Worm (Caenorhabditis elegans) whole organism, L1 larva: ENCODE data around the gene str-177.

ENCODE experiments used
- C04F5.9 ChIP-seq: sonication (generic microtip); optimal IDR thresholded peaks from 2 replicates; lab custom pipeline; 2016; ENCODE audit warnings: missing genetic modification characterization, missing compliant biosample characterization
- C34B4.2 ChIP-seq: sonication (generic microtip); optimal IDR thresholded peaks from 2 replicates; lab custom pipeline; 2017; ENCODE audit warnings: mild to moderate bottlenecking, missing genetic modification characterization, missing compliant biosample characterization
- aly-2 ChIP-seq: fragments of 150-350 bp; optimal IDR thresholded peaks from 2 replicates; lab custom pipeline; 2014; ENCODE audit warnings: missing biosample characterization, missing genetic modification characterization
- ceh-63 ChIP-seq: fragments of 200-800 bp; sonication (Bioruptor generic); optimal IDR thresholded peaks from 2 replicates; lab custom pipeline; 2018; ENCODE audit warnings: mild to moderate bottlenecking, missing genetic modification characterization, missing compliant biosample characterization
- ceh-82 ChIP-seq, 3 experiments: fragments of 150-350 bp in 1 of 3; sonication (generic microtip) in 2 of 3; optimal IDR thresholded peaks; 2 replicates each; lab custom pipeline; 2014 to 2017; ENCODE audit warnings: missing biosample characterization in 3 of 3, missing genetic modification characterization in 3 of 3
- ceh-90 ChIP-seq: sonication (generic microtip); optimal IDR thresholded peaks from 2 replicates; lab custom pipeline; 2016; ENCODE audit warnings: missing genetic modification characterization, missing compliant biosample characterization
- dpl-1 ChIP-seq, 3 experiments: fragments of 150-350 bp in 2 of 3; sonication (generic microtip) in 1 of 3; optimal IDR thresholded peaks; 2 replicates each; lab custom pipeline; 2014 to 2017; ENCODE audit warnings: missing biosample characterization in 3 of 3, missing genetic modification characterization in 3 of 3, missing genetic modification reagents in 3 of 3
- efl-1 ChIP-seq, 4 experiments: fragments of 150-350 bp; optimal IDR thresholded peaks in 3 of 4; peaks in 1 of 4; 1 replicate in 1 of 4; 2 replicates in 3 of 4; lab custom pipeline; 2014; ENCODE audit warnings: missing biosample characterization in 2 of 4, missing genetic modification characterization in 2 of 4, missing genetic modification reagents in 2 of 4
- efl-3 ChIP-seq: fragments of 200-800 bp; sonication (Bioruptor generic); optimal IDR thresholded peaks from 2 replicates; lab custom pipeline; 2018; ENCODE audit warnings: mild to moderate bottlenecking, missing genetic modification characterization, missing compliant biosample characterization
- egl-27 ChIP-seq, 2 experiments: fragments of 150-350 bp in 1 of 2; sonication (generic microtip); optimal IDR thresholded peaks; 3 replicates each; lab custom pipeline; 2017 to 2018; ENCODE audit warnings: missing biosample characterization in 2 of 2, missing genetic modification characterization in 2 of 2, missing genetic modification reagents in 2 of 2
- elt-2 ChIP-seq: sonication (generic microtip); optimal IDR thresholded peaks from 2 replicates; lab custom pipeline; 2016; ENCODE audit warnings: missing genetic modification characterization, mild to moderate bottlenecking, inconsistent platforms, missing compliant biosample characterization, missing genetic modification reagents
- fkh-10 ChIP-seq: sonication (generic microtip); optimal IDR thresholded peaks from 2 replicates; lab custom pipeline; 2017; ENCODE audit warnings: missing biosample characterization, missing genetic modification reagents, missing genetic modification characterization
- fkh-8 ChIP-seq: sonication (generic microtip); optimal IDR thresholded peaks from 2 replicates; lab custom pipeline; 2016; ENCODE audit warnings: mild to moderate bottlenecking, missing genetic modification characterization, missing compliant biosample characterization
- fos-1 ChIP-seq: fragments of 150-350 bp; optimal IDR thresholded peaks from 2 replicates; lab custom pipeline; 2014; ENCODE audit warnings: missing biosample characterization, missing genetic modification characterization
- grh-1 ChIP-seq: fragments of 200-800 bp; sonication (Bioruptor generic); IDR thresholded peaks from 2 replicates; pipeline ENCODE4 v1.3.6; 2022; ENCODE audit warnings: missing genetic modification reagents, missing genetic modification characterization, missing compliant biosample characterization
- hlh-4 ChIP-seq: sonication (generic microtip); optimal IDR thresholded peaks from 2 replicates; lab custom pipeline; 2016; ENCODE audit warnings: mild to moderate bottlenecking, missing genetic modification characterization, missing compliant biosample characterization
- irx-1 ChIP-seq: sonication (generic microtip); optimal IDR thresholded peaks from 2 replicates; lab custom pipeline; 2016; ENCODE audit warnings: missing genetic modification characterization, missing compliant biosample characterization
- lin-13 ChIP-seq: fragments of 150-350 bp; optimal IDR thresholded peaks from 2 replicates; lab custom pipeline; 2014; ENCODE audit warnings: missing biosample characterization, missing genetic modification reagents, missing genetic modification characterization
- lin-14 ChIP-seq: fragments of 200-800 bp; sonication (Bioruptor generic); optimal IDR thresholded peaks from 2 replicates; lab custom pipeline; 2018; ENCODE audit warnings: mild to moderate bottlenecking, missing genetic modification characterization, moderate library complexity, missing compliant biosample characterization
- lin-15B ChIP-seq: fragments of 150-350 bp; sonication (generic microtip); optimal IDR thresholded peaks from 3 replicates; lab custom pipeline; 2014; ENCODE audit warnings: missing biosample characterization, missing genetic modification characterization
- lin-35 ChIP-seq, 2 experiments: fragments of 150-350 bp; optimal IDR thresholded peaks; 2 replicates each; lab custom pipeline; 2014; ENCODE audit warnings: missing biosample characterization in 2 of 2, missing genetic modification characterization in 2 of 2, missing genetic modification reagents in 2 of 2
- lin-39 ChIP-seq: fragments of 150-350 bp; optimal IDR thresholded peaks from 2 replicates; lab custom pipeline; 2014; ENCODE audit warnings: missing biosample characterization, missing genetic modification reagents, missing genetic modification characterization
- lsy-2 ChIP-seq, 2 experiments: fragments of 150-350 bp; optimal IDR thresholded peaks; 2 replicates each; lab custom pipeline; 2014; ENCODE audit warnings: missing biosample characterization in 2 of 2, missing genetic modification characterization in 2 of 2
- mab-9 ChIP-seq: fragments of 200-800 bp; sonication (Bioruptor generic); IDR thresholded peaks from 2 replicates; pipeline ENCODE4 v1.3.6; 2022; ENCODE audit warnings: missing genetic modification reagents, missing genetic modification characterization, missing compliant biosample characterization
- mdl-1 ChIP-seq, 2 experiments: fragments of 150-350 bp; optimal IDR thresholded peaks; 2 replicates each; lab custom pipeline; 2014 to 2017; ENCODE audit warnings: missing biosample characterization in 2 of 2, missing genetic modification characterization in 2 of 2, inconsistent platforms in 1 of 2
- mep-1 ChIP-seq: fragments of 150-350 bp; optimal IDR thresholded peaks from 2 replicates; lab custom pipeline; 2014; ENCODE audit warnings: missing biosample characterization, missing genetic modification characterization
- nhr-11 ChIP-seq: fragments of 150-350 bp; optimal IDR thresholded peaks from 2 replicates; lab custom pipeline; 2014; ENCODE audit warnings: missing biosample characterization, missing genetic modification characterization
- nhr-47 ChIP-seq: sonication (generic microtip); optimal IDR thresholded peaks from 2 replicates; lab custom pipeline; 2016; ENCODE audit warnings: mild to moderate bottlenecking, missing genetic modification characterization, moderate library complexity, missing compliant biosample characterization
- nhr-71 ChIP-seq: sonication (generic microtip); optimal IDR thresholded peaks from 2 replicates; lab custom pipeline; 2016; ENCODE audit warnings: mild to moderate bottlenecking, missing genetic modification characterization, moderate library complexity, missing compliant biosample characterization
- nhr-77 ChIP-seq: fragments of 150-350 bp; optimal IDR thresholded peaks from 2 replicates; lab custom pipeline; 2014; ENCODE audit warnings: missing biosample characterization, missing genetic modification characterization
- nhr-85 ChIP-seq: sonication (generic microtip); peaks from one replicate; lab custom pipeline; 2016; ENCODE audit warnings: missing genetic modification characterization, inconsistent platforms, missing compliant biosample characterization
- nhr-90 ChIP-seq: sonication (generic microtip); optimal IDR thresholded peaks from 2 replicates; lab custom pipeline; 2016; ENCODE audit warnings: mild to moderate bottlenecking, missing genetic modification characterization, missing compliant biosample characterization; ENCODE audit not compliant: poor library complexity
- skn-1 ChIP-seq: fragments of 150-350 bp; optimal IDR thresholded peaks from 2 replicates; lab custom pipeline; 2014; ENCODE audit warnings: missing biosample characterization, missing genetic modification characterization
- snpc-4 ChIP-seq: fragments of 150-350 bp; optimal IDR thresholded peaks from 2 replicates; lab custom pipeline; 2014; ENCODE audit warnings: missing biosample characterization, missing genetic modification characterization
- snu-23 ChIP-seq: sonication (generic microtip); optimal IDR thresholded peaks from 2 replicates; lab custom pipeline; 2016; ENCODE audit warnings: missing genetic modification characterization, missing compliant biosample characterization
- sox-4 ChIP-seq: sonication (generic microtip); optimal IDR thresholded peaks from 2 replicates; lab custom pipeline; 2016; ENCODE audit warnings: missing genetic modification characterization, missing compliant biosample characterization
- swsn-7 ChIP-seq: sonication (generic microtip); optimal IDR thresholded peaks from 2 replicates; lab custom pipeline; 2016; ENCODE audit warnings: missing genetic modification characterization, missing compliant biosample characterization
- tlp-1 ChIP-seq: fragments of 150-350 bp; optimal IDR thresholded peaks from 2 replicates; lab custom pipeline; 2014; ENCODE audit warnings: missing biosample characterization, missing genetic modification characterization
- unc-130 ChIP-seq: fragments of 150-350 bp; optimal IDR thresholded peaks from 2 replicates; lab custom pipeline; 2017; ENCODE audit warnings: missing biosample characterization, missing genetic modification characterization, inconsistent platforms
- unc-30 ChIP-seq: sonication (generic microtip); optimal IDR thresholded peaks from 2 replicates; lab custom pipeline; 2017; ENCODE audit warnings: missing biosample characterization, missing genetic modification characterization
- unc-86 ChIP-seq: sonication (generic microtip); optimal IDR thresholded peaks from 2 replicates; lab custom pipeline; 2016; ENCODE audit warnings: missing genetic modification characterization, missing compliant biosample characterization
- unc-98 ChIP-seq: fragments of 200-800 bp; sonication (Bioruptor generic); IDR thresholded peaks from 2 replicates; pipeline ENCODE4 v1.3.6; 2022; ENCODE audit warnings: missing genetic modification characterization, missing compliant biosample characterization
- vab-15 ChIP-seq: sonication (generic microtip); optimal IDR thresholded peaks from 2 replicates; lab custom pipeline; 2017; ENCODE audit warnings: missing genotype, mild to moderate bottlenecking, missing genetic modification characterization, missing compliant biosample characterization
- ztf-11 ChIP-seq, 2 experiments: sonication (generic microtip); optimal IDR thresholded peaks; 2 replicates each; lab custom pipeline; 2016 to 2017; ENCODE audit warnings: missing genetic modification characterization in 2 of 2, missing biosample characterization in 1 of 2, missing compliant biosample characterization in 1 of 2

Gene str-177

DNA sequence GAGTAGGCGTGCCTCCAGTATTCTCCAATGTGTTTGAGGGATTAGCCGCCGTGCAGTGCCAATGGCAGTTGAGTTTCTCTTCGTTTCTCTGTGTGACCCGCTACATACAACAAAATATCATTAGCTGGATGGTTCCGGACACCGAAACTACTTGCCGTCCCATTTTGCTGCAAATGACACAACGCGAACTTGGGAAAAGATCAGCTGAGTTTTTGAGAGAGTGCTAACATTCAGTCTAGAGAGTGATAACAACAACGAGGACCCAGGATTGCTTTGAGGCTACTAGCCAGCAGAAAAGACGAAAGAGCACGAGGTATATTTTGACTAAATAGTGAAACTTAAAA lies 20.6 kb upstream of the str-177 start:
- TF ChIP-seq efl-1 (optimal IDR thresholded peaks at IDR 0.05; lab: Kevin White, UChicago) (no peak), efl-1 (GFP tag; optimal IDR thresholded peaks at IDR 0.05 in 1 of 2; lab: Kevin White, UChicago) (peak in 1 of 2 experiments; percentile 90), lin-13 (GFP tag; lab: Kevin White, UChicago) (no peak)
- TF ChIP-seq, all 84 proteins: peak for 1

DNA sequence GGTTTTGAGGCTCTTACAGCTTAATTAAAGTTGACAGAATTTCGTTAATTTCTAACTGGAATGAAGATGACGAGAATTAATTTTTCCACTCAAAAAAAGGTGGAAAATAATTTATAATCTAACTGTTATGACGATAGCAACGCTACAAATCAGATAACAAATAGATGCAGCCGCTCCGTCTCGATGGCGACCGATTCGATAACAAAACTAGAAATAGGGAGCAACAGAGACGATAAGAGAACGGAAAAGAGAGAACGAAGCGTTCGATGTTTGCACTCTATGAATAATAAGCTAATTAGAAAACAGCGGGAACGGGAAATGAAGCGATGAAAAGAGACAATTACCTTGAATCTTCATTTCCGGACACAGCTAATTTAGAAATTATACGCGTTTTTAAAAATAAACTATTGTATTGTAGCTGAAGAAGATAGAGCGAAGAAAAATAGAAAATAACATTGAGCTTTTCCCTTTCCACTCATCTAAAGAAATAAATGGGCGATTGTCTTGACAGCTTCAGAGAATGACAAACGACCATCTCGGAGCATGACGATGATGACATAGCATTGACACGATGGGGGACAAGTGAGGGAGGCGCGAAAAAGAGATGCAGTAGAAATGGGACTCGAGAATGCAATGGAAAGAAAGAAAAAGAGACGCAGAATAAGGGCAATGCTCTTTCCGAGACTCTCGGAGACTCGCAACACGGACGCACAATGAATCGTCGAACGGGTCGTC lies 20.0 kb upstream of the str-177 start:
- TF ChIP-seq nhr-71 (tag; lab: Kevin White, UChicago) = peak; percentile 29
- peak; percentile 22 for TF ChIP-seq skn-1
- peak in 1 of 3 experiments; percentile 27 for TF ChIP-seq dpl-1 (GFP tag; optimal IDR thresholded peaks at IDR 0.05; lab: Kevin White, UChicago)
- peak; percentile 8 for TF ChIP-seq swsn-7 (tag; lab: Kevin White, UChicago)
- TF ChIP-seq egl-27 (tag; optimal IDR thresholded peaks at IDR 0.05; lab: Kevin White, UChicago) = no peak
- TF ChIP-seq ceh-82 (tag; optimal IDR thresholded peaks at IDR 0.05; lab: Kevin White, UChicago) = peak in 1 of 3 experiments; percentile 42
- peak; percentile 8 for TF ChIP-seq snu-23 (GFP tag; lab: Kevin White, UChicago)
- TF ChIP-seq unc-130 (tag; lab: Kevin White, UChicago) = no peak
- TF ChIP-seq fkh-10 (GFP tag; lab: Kevin White, UChicago) = peak; percentile 35
- peak; percentile 23 for TF ChIP-seq unc-86 (tag; lab: Kevin White, UChicago)
- TF ChIP-seq unc-98 (GFP tag; lab: Robert Waterston, UW) = no peak
- no peak for TF ChIP-seq lin-39 (tag; lab: Kevin White, UChicago)
- peak; percentile 86 for TF ChIP-seq lin-14 (GFP tag; lab: Kevin White, UChicago)
- TF ChIP-seq ztf-11 (tag; optimal IDR thresholded peaks at IDR 0.05; lab: Kevin White, UChicago) = no peak
- TF ChIP-seq grh-1 (GFP tag; lab: Robert Waterston, UW) = no peak
- peak; percentile 2 for TF ChIP-seq elt-2 (tag; lab: Kevin White, UChicago)
- peak; percentile 14 for TF ChIP-seq nhr-47 (tag; lab: Kevin White, UChicago)
- TF ChIP-seq sox-4 (tag; lab: Kevin White, UChicago) = no peak
- no peak for TF ChIP-seq lin-15B (tag; lab: Kevin White, UChicago)
- TF ChIP-seq lin-35 (GFP tag; optimal IDR thresholded peaks at IDR 0.05; lab: Kevin White, UChicago) = peak in 1 of 2 experiments; percentile 17
- TF ChIP-seq C04F5.9 = no peak
- no peak for TF ChIP-seq irx-1 (tag; lab: Kevin White, UChicago)
- TF ChIP-seq C34B4.2 (tag; lab: Kevin White, UChicago) = no peak
- TF ChIP-seq lsy-2 (tag; optimal IDR thresholded peaks at IDR 0.05; lab: Kevin White, UChicago) = peak in 1 of 2 experiments; percentile 6
- TF ChIP-seq efl-3 = no peak
- no peak for TF ChIP-seq unc-30 (tag; lab: Kevin White, UChicago)
- TF ChIP-seq fkh-8 (tag; lab: Kevin White, UChicago) = peak; percentile 23
- no peak for TF ChIP-seq ceh-90 (tag; lab: Kevin White, UChicago)
- TF ChIP-seq mep-1 (tag; lab: Kevin White, UChicago) = no peak
- no peak for TF ChIP-seq nhr-90 (tag; lab: Kevin White, UChicago)
- peak; percentile 45; the same call in 1 of the 2 replicates for TF ChIP-seq mab-9 (GFP tag; lab: Robert Waterston, UW)
- no peak for TF ChIP-seq vab-15 (tag; lab: Kevin White, UChicago)

DNA sequence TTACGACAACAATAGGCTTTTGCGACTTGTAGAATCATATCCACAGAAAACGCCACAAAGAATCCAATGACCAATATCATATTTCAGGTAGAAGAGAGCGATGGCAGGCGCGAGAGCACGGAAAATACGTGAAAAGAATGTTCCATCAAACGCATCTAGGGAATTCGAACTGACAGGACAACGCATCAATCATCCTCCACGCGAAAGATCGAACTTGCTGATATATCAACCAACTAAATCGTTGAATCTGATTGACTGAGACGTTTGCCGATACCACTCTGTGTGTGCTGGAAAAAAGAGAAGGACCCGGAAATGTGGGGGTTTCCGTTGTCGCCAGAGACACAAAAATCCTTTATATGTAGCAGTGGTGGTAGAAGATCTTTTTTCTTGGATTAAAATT lies 19.4 kb upstream of the str-177 start:
- TF ChIP-seq hlh-4 (tag; lab: Kevin White, UChicago) = no peak
- TF ChIP-seq ceh-82 (tag; optimal IDR thresholded peaks at IDR 0.05; lab: Kevin White, UChicago) = peak in 1 of 3 experiments; percentile 1
- TF ChIP-seq lin-14 (GFP tag; lab: Kevin White, UChicago) = peak; percentile 21
- TF ChIP-seq nhr-85 (tag; lab: Kevin White, UChicago) = peak; percentile 38
- TF ChIP-seq mdl-1 (tag; optimal IDR thresholded peaks at IDR 0.05; lab: Kevin White, UChicago) = no peak
- TF ChIP-seq tlp-1 (tag; lab: Kevin White, UChicago) = no peak
- no peak for TF ChIP-seq aly-2 (tag; lab: Kevin White, UChicago)
- TF ChIP-seq snpc-4 (tag; lab: Kevin White, UChicago) = no peak
- TF ChIP-seq ceh-63 (GFP tag; lab: Kevin White, UChicago) = no peak
- no peak for TF ChIP-seq fkh-10 (GFP tag; lab: Kevin White, UChicago)
- TF ChIP-seq nhr-77 = no peak
- no peak for TF ChIP-seq C34B4.2 (tag; lab: Kevin White, UChicago)
- TF ChIP-seq unc-86 (tag; lab: Kevin White, UChicago) = no peak
- no peak for TF ChIP-seq nhr-11 (tag; lab: Kevin White, UChicago)
- no peak for TF ChIP-seq skn-1
- no peak for TF ChIP-seq fos-1 (tag; lab: Kevin White, UChicago)
